Fruit fly (Drosophila melanogaster): Measurements from ENCODE around the gene Pdp1.

Pdp1 gene

DNA sequence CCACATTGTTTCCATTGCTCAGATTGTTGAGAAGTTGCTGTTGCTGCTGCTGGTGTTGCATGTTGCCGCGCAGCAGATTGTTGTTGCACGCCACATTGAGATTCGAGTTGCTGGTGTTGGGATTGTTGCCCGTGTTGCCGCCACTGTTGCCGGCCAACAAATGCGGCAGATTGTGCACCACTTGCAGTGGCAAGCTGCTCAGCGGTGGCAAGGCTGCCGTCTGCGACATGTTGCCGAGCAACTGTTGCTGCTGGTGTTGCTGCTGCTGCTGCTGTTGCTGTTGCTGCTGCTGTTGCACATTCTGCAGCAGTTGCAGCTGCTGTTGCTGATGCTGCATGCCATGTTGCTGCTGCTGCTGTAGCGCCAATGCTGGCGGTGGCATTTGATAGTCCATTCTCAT lies 41.0 kb downstream of the Pdp1 start:
- no peak for TF ChIP-seq CTCF (optimal IDR thresholded peaks at IDR 0.05)
- TF ChIP-seq CG8478 (optimal IDR thresholded peaks at IDR 0.05), result no peak

DNA sequence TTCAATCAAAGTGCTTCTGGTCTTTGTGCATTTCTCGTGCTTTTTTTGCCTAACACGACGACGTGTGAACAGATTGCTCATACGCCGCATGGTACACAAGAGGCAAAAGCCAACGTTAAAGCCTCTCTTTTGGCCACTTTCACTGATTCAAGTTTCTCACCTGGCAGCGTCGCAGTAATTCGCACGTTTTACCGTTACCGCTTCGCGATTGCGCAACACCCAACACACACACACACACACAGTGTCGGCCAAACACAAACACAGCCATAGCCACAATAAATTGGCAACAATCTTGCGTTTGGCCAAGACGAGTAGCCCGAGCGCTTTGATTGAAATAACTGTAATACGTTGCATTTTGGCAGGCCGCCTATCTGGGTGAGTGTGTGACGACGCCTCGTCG lies 44.0 kb downstream of the Pdp1 start:
- TF ChIP-seq CTCF (optimal IDR thresholded peaks at IDR 0.05), result no peak

DNA sequence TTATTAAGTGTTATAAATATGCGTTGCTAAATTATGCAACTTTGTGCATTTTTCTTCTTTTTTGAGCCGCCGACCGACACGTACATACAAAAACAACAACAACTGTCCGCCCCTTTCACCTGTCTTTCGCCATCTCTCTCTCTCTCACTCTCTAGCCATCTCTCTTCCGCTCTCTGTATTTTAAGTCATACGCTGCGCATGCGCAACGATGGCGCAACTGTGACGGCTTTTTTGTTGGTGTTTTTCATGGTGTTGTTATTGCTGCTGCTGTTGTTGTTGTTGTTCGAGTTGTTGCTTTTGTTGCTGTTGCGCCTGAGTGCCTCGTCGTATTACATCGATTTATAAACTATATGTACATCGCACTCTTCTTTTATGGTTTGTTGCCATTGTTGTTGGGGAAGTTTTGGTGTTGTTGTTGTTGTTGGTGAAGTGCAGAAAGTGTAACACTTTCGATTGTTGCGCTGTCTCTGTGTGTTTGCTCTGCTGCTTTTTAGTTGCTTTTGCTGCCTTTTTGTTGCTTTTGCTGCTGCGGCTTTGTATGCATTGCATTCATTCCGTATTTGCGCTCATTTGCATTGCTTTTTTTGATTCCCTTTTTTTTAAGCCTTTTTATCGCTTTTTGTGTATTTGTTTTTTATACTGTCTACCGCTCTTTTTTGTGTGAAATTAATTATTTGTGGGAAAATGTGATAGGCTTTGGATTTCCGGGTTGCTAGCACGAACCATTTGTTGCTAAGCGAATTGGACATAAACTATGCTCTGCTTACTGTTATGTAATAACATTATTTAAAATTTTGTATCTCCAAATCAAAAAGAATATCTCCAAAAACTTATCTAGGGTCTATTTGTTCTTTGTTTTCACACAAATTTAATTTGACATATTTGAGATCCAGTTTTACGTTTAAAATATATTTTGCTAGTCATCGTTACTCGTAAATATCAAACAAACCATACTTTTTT lies 45.3 kb downstream of the Pdp1 start:
- TF ChIP-seq CTCF (optimal IDR thresholded peaks at IDR 0.05), result no peak

DNA sequence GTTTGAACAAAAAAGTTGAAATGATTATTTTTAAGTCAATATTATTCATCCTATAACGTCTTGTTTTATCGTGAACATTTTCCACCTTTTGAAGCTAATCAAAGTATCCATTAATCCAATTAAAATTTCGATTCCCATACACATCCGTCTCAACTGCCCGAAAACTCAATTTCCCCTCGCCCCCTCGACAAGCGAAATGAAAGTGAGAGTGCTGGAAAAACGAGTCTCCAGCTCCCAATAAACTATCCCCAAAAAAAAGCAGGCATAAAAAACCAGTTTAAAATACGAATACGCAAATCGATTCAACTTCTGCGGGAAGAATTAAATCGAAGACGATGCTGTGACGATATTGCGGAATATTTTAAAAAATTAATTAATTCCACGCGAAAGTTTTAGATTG lies 46.0 kb downstream of the Pdp1 start:
- no peak for TF ChIP-seq CTCF (optimal IDR thresholded peaks at IDR 0.05)

DNA sequence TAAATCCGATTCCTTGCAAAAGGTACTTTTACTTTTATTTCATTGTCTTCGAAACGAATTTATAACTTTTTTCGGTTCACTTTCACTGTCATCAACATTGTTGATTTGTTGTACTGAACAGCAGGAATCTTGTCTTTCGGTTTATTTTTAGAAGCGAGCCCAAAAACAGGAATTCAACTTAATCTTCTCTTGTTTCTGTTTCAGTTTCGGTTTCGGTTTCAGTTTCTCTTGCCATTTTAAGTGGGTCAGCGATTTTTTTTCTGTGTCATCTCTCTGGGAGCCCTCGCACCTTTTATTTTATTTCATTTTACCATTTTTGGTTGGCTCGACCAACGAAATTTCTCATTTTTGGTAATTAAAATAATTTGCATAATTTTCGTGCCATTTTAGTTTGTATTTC lies 46.9 kb downstream of the Pdp1 start:
- TF ChIP-seq CTCF (optimal IDR thresholded peaks at IDR 0.05), result no peak
- no peak for TF ChIP-seq CG8478 (optimal IDR thresholded peaks at IDR 0.05)

DNA sequence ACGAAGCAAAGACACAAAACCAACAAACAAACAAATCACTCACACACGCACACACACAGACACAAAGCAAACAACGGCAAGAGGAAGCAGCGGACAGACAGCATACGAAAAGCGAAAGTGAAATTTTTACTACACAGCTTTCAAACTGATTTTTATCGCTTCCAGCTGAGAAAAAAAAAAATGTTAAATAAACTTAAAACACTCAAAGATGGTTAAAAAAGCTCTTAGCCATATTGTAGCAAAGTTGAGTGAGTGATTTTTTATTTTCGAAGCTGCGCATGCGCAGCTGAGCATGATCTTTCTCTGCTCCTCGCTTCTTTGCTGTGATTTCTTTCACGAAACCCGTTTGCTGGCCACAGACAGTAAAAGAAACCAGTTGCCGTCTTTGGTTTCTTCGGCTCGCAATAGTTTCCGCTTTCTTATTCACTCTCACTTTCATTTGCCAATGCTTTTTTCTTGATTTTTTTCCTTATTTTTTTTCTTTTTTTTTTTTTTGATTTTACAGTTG lies 48.6 kb downstream of the Pdp1 start:
- TF ChIP-seq CG8478 (optimal IDR thresholded peaks at IDR 0.05), result no peak

DNA sequence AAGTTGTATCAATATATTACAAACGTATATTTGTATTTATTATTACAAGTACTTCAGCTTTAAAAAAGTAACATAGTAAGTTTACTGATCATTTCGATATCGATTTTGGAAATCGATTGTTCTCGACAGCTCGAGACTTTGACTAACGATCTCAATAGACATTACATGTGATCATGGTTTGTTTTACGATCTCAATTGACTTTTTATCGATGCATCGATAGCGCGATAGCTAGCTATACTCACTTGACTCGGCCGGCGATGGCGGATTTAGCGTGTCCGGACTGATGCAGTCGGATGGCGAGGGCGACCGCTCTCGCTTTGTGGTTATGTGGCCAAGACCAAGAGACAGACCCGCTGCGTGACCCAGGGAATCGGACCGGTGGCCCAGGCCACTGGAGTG lies 50.0 kb downstream of the Pdp1 start:
- no peak for TF ChIP-seq CTCF (optimal IDR thresholded peaks at IDR 0.05)
- no peak for TF ChIP-seq CG8478 (optimal IDR thresholded peaks at IDR 0.05)

DNA sequence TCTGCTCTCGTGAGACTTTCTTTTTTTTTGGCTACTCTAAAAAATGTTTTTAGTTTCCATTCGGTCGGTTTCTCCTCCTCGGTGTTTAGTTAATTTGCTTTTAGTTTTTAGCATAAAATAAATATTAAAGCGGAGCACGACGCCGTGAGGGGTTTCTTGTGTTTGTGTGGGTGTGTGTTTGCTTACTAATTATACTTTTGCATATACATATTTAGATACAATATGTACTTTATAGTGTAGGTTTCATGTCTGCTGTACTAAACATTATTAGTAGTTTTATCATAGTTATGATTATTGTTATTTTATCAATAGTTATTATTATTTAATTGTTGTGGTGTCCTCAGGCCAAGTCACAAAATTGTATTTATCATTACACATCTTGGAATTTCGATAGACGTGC lies 51.2 kb downstream of the Pdp1 start:
- no peak for TF ChIP-seq CTCF (optimal IDR thresholded peaks at IDR 0.05)
- no peak for TF ChIP-seq CG8478 (optimal IDR thresholded peaks at IDR 0.05)

DNA sequence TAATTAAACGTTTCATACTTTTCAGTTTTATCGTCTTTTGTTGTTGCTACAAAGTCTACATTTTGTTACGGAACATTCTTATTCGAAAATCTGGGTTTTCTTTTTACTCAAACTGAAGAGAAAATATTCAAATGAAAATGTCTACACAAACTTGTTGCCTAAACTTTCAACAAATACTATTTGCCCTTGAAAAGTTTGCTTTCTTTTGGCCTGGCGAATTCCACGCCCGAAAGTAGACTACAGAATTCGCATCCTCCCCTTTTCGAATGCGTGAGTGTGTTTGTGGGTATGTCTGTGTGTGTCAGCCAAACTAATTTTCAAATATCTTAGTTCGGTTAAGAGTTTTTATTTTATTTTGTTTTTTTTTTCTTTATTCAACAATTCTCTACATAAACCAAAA lies 53.7 kb downstream of the Pdp1 start:
- TF ChIP-seq CTCF (optimal IDR thresholded peaks at IDR 0.05) (no peak), CG8478 (optimal IDR thresholded peaks at IDR 0.05) (no peak)

DNA sequence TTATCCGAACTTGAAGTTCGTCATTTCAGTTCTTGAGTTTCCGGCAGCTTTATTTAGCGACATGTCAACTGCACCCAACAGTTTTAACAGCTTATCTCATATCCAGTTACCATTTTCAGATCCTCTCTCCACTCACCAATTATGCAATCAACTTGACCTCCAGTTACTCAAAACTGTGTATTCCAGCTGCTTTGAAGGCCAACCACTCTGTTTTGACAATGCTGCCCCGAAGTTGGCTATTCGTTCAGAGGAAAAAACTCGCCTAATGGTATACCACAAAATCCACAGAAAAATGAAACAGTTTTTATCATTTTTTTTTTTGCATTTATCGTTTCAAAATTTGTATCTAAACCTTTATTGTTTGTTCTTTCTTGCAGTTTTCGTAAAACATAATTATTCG lies 55.6 kb downstream of the Pdp1 start:
- TF ChIP-seq CTCF (optimal IDR thresholded peaks at IDR 0.05) (no peak), CG8478 (optimal IDR thresholded peaks at IDR 0.05) (no peak)

DNA sequence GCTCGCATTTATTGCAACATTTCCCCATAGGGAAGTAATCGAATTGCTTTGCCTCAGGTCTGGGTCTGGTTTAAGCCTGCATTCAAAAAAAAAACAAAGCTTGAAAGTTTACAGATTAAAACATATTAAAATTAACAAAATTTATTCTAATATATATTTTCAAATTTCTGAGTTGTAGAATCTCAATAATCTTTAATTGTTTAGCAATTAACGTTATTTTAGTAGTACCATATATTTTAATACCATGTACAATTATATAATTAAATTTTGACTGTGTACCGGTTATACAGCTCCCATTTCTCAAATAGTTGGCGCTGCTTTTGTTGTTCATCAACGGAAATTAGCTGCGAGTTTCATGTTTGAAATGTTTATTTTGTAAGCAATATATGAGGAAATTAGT lies 56.2 kb downstream of the Pdp1 start:
- no peak for TF ChIP-seq CG8478 (optimal IDR thresholded peaks at IDR 0.05)

DNA sequence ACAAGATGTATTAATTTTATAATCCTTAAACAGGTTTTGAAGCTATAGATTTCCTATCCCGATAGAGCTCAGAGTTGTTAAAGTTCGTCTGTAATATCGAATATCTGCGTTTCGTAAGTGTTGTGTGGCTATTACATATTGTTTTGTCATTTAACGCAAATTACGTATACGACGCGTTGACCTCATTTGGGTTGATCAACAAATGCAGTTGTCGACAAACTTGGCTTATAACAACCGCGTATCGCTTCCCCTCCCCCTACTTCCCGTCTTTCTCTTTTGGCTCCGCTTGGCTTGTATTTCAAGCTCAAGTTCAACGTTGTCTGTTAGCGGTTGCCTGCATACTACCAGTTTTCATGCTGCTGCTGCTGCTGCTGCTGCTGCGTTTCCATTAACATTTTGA lies 56.7 kb downstream of the Pdp1 start:
- TF ChIP-seq CG8478 (optimal IDR thresholded peaks at IDR 0.05), result no peak
- TF ChIP-seq CTCF (optimal IDR thresholded peaks at IDR 0.05), result no peak

DNA sequence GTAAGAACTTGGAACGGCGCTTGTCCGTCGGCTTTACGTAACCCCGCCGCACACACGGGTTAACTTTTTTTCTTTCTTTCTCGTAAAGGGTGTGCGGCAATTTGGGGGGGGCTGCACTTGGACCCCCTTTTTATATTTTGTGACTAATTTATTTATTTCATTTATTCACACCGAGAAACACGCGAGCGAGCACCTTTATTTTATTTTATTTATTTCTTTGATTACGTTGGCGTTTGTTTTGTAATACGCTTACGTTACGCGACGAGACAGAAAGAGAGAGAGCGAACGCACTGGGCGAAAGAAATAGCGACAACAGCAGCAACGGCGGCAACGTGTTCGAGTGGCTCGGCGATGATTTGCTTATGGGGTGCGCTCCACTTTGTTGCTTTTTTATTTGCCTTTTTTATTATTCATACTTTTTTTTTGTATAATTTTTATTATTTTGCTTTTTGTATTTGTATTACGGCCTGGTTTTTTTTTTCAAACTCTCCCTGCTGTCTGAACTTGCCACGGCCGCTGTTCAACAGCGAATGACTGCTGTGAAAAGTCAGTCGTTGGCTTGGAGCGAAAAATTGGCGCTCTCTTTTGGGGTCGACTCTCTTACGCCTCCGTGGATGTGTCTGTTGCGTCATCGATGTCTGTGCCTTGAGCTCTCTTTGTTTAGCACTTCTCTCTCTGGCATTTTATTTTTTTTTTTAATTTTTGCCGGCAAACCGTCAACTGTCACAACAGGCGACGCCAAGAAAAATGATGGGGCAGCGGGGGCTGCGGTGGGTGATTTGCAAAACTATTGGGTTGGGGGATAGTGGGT lies 57.7 kb downstream of the Pdp1 start, which contains the start of gene CG32369:
Gene CG32369, minus strand, starts transcription at position 537 of the 811 bp plus-strand sequence.
- no peak for TF ChIP-seq CTCF (optimal IDR thresholded peaks at IDR 0.05)
- no peak for TF ChIP-seq CG8478 (optimal IDR thresholded peaks at IDR 0.05)

DNA sequence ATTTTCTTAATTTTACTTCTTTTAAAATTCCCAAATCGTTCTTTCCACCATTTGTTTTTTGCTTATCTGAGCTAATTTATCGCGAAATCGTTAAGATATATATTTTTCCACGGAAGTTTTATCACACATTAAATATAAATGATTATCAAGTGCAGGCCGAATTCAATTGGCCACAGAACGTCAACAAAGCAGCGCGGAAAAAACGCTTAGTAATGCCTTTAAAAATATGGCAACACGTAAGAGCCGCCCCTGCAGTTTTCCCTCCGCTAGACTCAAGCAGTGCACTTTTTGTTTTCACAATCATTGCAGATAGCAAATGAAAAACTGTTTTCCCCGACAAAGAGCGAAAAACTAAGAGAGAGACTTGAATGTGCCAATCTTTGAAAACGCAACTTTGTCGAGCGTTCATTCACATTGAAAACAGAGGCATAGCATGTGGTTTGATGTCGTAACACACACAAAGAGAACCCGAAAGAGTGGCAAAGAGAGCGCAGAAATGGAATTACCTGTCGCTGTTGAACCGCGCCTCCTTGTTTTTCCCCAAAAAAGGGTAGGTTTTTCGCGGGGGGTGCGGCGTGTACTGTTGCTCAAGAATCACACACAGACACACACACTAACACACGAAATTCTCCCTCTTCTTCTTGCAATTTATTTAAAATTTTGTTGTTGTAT lies 58.5 kb downstream of the Pdp1 start:
- TF ChIP-seq CTCF (optimal IDR thresholded peaks at IDR 0.05) (no peak), CG8478 (optimal IDR thresholded peaks at IDR 0.05) (no peak)
